Worm (Caenorhabditis elegans) whole organism, L2 larva: Measurements from ENCODE around the gene T16G12.3.

Source experiments
- ceh-16 ChIP-seq: fragments of 150-350 bp; optimal IDR thresholded peaks from 2 replicates; lab custom pipeline; 2014; ENCODE audit warnings: missing biosample characterization, missing genetic modification characterization
- nhr-77 ChIP-seq: fragments of 150-350 bp; optimal IDR thresholded peaks from 2 replicates; lab custom pipeline; 2014; ENCODE audit warnings: missing biosample characterization, missing genetic modification characterization
- skn-1 ChIP-seq: sonication (generic microtip); optimal IDR thresholded peaks from 2 replicates; lab custom pipeline; 2017; ENCODE audit warnings: missing biosample characterization, missing genetic modification characterization
- unc-62 ChIP-seq: fragments of 150-350 bp; optimal IDR thresholded peaks from 2 replicates; lab custom pipeline; 2014; ENCODE audit warnings: missing biosample characterization, missing genetic modification reagents, missing genetic modification characterization

DNA sequence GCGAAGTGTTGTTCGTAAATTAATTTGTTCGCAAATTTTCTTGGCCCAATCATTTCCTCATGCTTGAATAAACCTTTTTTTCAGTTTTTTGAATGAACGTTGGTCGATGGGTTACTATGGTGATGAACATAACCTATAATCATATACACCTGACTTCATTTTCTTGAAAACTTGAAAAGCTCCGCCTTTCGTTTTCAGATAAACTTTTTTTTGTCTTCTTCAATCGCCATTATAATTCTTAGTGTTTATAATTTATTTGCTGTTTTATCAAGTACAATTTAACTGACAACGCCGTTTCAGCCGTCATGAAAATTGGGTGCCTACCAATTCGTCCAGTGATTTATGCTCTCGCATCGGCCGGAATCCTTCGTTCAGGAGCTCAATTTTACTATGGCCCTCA, 13.3 kb upstream of the T16G12.3 start, which contains the start of gene M04D8.7:
- TF ChIP-seq ceh-16 (tag; lab: Kevin White, UChicago) (no peak), skn-1 (tag; lab: Kevin White, UChicago) (no peak), unc-62 (no peak), nhr-77 (no peak)
